Worm (Caenorhabditis elegans) whole organism, midembryonic: ENCODE results near the gene vab-15.

Experiments used
- flt-1 ChIP-seq: fragments of 200-800 bp; sonication (Bioruptor generic); IDR thresholded peaks from 2 replicates; pipeline ENCODE4 v1.3.6; 2022; ENCODE audit warnings: missing genetic modification characterization, missing compliant biosample characterization
- klf-2 ChIP-seq: fragments of 200-800 bp; sonication (Bioruptor generic); conservative IDR thresholded peaks from 2 replicates; pipeline ENCODE4 v1.3.6; 2022; ENCODE audit warnings: missing genetic modification reagents, missing genetic modification characterization, missing compliant biosample characterization
- ztf-29 ChIP-seq: fragments of 200-800 bp; sonication (Bioruptor generic); IDR thresholded peaks from 2 replicates; pipeline ENCODE4 v1.3.6; 2022; ENCODE audit warnings: missing genetic modification reagents, missing genetic modification characterization, missing compliant biosample characterization

ce11 chrX:9850258-9850657 lies 3.2 kb downstream of the vab-15 start, which contains the start of gene lec-8:
- no peak for TF ChIP-seq klf-2 (GFP tag; lab: Robert Waterston, UW)
- TF ChIP-seq flt-1, result no peak
- TF ChIP-seq ztf-29, result no peak
